Fruit fly (Drosophila melanogaster): ENCODE data around the gene Doc1.

Doc1 gene

dm6 chr3L:9072731-9073385 lies 31.7 kb downstream of the Doc1 start, which contains the start of the genes CG4911 and CG4942:
TSS of gene CG4911 (minus strand) at chr3L:9072731.
TSS of gene CG4942 (plus strand) at chr3L:9073105.
- TF ChIP-seq CrebA (GFP tag; optimal IDR thresholded peaks at IDR 0.05; ENCODE audit: borderline replicate concordance) (no peak), tai (GFP tag; optimal IDR thresholded peaks at IDR 0.05) (peak; percentile 85), OdsH (GFP tag; optimal IDR thresholded peaks at IDR 0.05) (peak; percentile 46), foxo (GFP tag; optimal IDR thresholded peaks at IDR 0.05) (peak in 1 of 2 experiments; percentile 57), usp (GFP tag; optimal IDR thresholded peaks at IDR 0.05) (no peak), HLH106 (tag; optimal IDR thresholded peaks at IDR 0.05) (peak; percentile 80), Sp1 (GFP tag; optimal IDR thresholded peaks at IDR 0.05) (peak; percentile 54), ey (GFP tag; optimal IDR thresholded peaks at IDR 0.05) (peak; percentile 72), Myc (optimal IDR thresholded peaks at IDR 0.05) (no peak), Hr78 (GFP tag; optimal IDR thresholded peaks at IDR 0.05) (no peak), h (GFP tag; optimal IDR thresholded peaks at IDR 0.05) (peak; percentile 35), pan (optimal IDR thresholded peaks at IDR 0.05) (no peak), Hnf4 (GFP tag; optimal IDR thresholded peaks at IDR 0.05) (peak; percentile 63), Jra (GFP tag; optimal IDR thresholded peaks at IDR 0.05) (peak; percentile 52), lola (GFP tag; optimal IDR thresholded peaks at IDR 0.05) (no peak), woc (GFP tag; optimal IDR thresholded peaks at IDR 0.05) (peak; percentile 41), Mio (GFP tag; optimal IDR thresholded peaks at IDR 0.05) (no peak), Vsx2 (GFP tag; optimal IDR thresholded peaks at IDR 0.05; ENCODE audit: partially characterized antibody) (no peak), psq (GFP tag; optimal IDR thresholded peaks at IDR 0.05) (peak; percentile 38), N (GFP tag; optimal IDR thresholded peaks at IDR 0.05) (no peak), dl (GFP tag; optimal IDR thresholded peaks at IDR 0.05; ENCODE audit: insufficient read depth in 1 of 2, partially characterized antibody in 2 of 2) (no peak), Dif (GFP tag; optimal IDR thresholded peaks at IDR 0.05; ENCODE audit: partially characterized antibody) (no peak), dsf (GFP tag; optimal IDR thresholded peaks at IDR 0.05; ENCODE audit: borderline replicate concordance) (peak; percentile 59), CG32264 (GFP tag; optimal IDR thresholded peaks at IDR 0.05) (no peak), CG9705 (GFP tag; optimal IDR thresholded peaks at IDR 0.05) (peak; percentile 57), Abd-B (GFP tag; optimal IDR thresholded peaks at IDR 0.05) (no peak), GATAd (GFP tag; optimal IDR thresholded peaks at IDR 0.05) (peak; percentile 65), Dfd (GFP tag; optimal IDR thresholded peaks at IDR 0.05) (no peak), br (GFP tag; optimal IDR thresholded peaks at IDR 0.05) (no peak), Hr83 (GFP tag; optimal IDR thresholded peaks at IDR 0.05; ENCODE audit: poor library complexity, severe bottlenecking) (no peak), sage (GFP tag; optimal IDR thresholded peaks at IDR 0.05) (no peak), Rel (GFP tag; optimal IDR thresholded peaks at IDR 0.05) (no peak), Rel (tag; optimal IDR thresholded peaks at IDR 0.05) (no peak), brk (GFP tag; optimal IDR thresholded peaks at IDR 0.05) (peak; percentile 20), rgr (GFP tag; optimal IDR thresholded peaks at IDR 0.05) (peak; percentile 58), dmrt93B (GFP tag; optimal IDR thresholded peaks at IDR 0.05) (peak; percentile 52), fru (GFP tag; optimal IDR thresholded peaks at IDR 0.05) (peak; percentile 57), sv (GFP tag; optimal IDR thresholded peaks at IDR 0.05) (peak; percentile 59), jim (GFP tag; optimal IDR thresholded peaks at IDR 0.05) (no peak)

dm6 chr3L:9074285-9074684 lies 33.1 kb downstream of the Doc1 start, which contains the start of gene teq:
TSS of gene teq (plus strand) at chr3L:9074643.
- no peak for TF ChIP-seq Hnf4 (GFP tag; optimal IDR thresholded peaks at IDR 0.05)
- no peak for TF ChIP-seq dl (GFP tag; optimal IDR thresholded peaks at IDR 0.05; ENCODE audit: insufficient read depth in 1 of 2, partially characterized antibody in 2 of 2)
- TF ChIP-seq Jra (GFP tag; optimal IDR thresholded peaks at IDR 0.05): no peak
- TF ChIP-seq Rel (GFP tag; optimal IDR thresholded peaks at IDR 0.05): no peak
- peak; percentile 84 for TF ChIP-seq Rel (tag; optimal IDR thresholded peaks at IDR 0.05)
- TF ChIP-seq pan (optimal IDR thresholded peaks at IDR 0.05): no peak
- TF ChIP-seq Dfd (GFP tag; optimal IDR thresholded peaks at IDR 0.05): no peak

Data from whole organism, wandering third instar larva.